Worm (Caenorhabditis elegans) whole organism, L1 larva: ENCODE measurements around the gene pbs-3.

Experiments
- F16B12.6 ChIP-seq: fragments of 150-350 bp; optimal IDR thresholded peaks from 2 replicates; lab custom pipeline; 2014; ENCODE audit warnings: missing biosample characterization, missing genetic modification characterization
- aha-1 ChIP-seq: fragments of 150-350 bp; optimal IDR thresholded peaks from 2 replicates; lab custom pipeline; 2014; ENCODE audit warnings: missing biosample characterization, missing genetic modification characterization
- ama-1 ChIP-seq: fragments of 150-350 bp; optimal IDR thresholded peaks from 2 replicates; lab custom pipeline; 2014
- blmp-1 ChIP-seq: fragments of 150-350 bp; optimal IDR thresholded peaks from 2 replicates; lab custom pipeline; 2014; ENCODE audit warnings: missing biosample characterization, missing genetic modification characterization
- ceh-63 ChIP-seq: fragments of 200-800 bp; sonication (Bioruptor generic); optimal IDR thresholded peaks from 2 replicates; lab custom pipeline; 2018; ENCODE audit warnings: mild to moderate bottlenecking, missing genetic modification characterization, missing compliant biosample characterization
- ceh-90 ChIP-seq: sonication (generic microtip); optimal IDR thresholded peaks from 2 replicates; lab custom pipeline; 2016; ENCODE audit warnings: missing genetic modification characterization, missing compliant biosample characterization
- dpl-1 ChIP-seq, 3 experiments: fragments of 150-350 bp in 2 of 3; sonication (generic microtip) in 1 of 3; optimal IDR thresholded peaks; 2 replicates each; lab custom pipeline; 2014 to 2017; ENCODE audit warnings: missing biosample characterization in 3 of 3, missing genetic modification characterization in 3 of 3, missing genetic modification reagents in 3 of 3
- dsc-1 ChIP-seq: sonication (generic microtip); optimal IDR thresholded peaks from 2 replicates; lab custom pipeline; 2016; ENCODE audit warnings: mild to moderate bottlenecking, missing genetic modification characterization, missing compliant biosample characterization
- efl-1 ChIP-seq, 4 experiments: fragments of 150-350 bp; optimal IDR thresholded peaks in 3 of 4; peaks in 1 of 4; 1 replicate in 1 of 4; 2 replicates in 3 of 4; lab custom pipeline; 2014; ENCODE audit warnings: missing biosample characterization in 2 of 4, missing genetic modification characterization in 2 of 4, missing genetic modification reagents in 2 of 4
- efl-3 ChIP-seq: fragments of 200-800 bp; sonication (Bioruptor generic); optimal IDR thresholded peaks from 2 replicates; lab custom pipeline; 2018; ENCODE audit warnings: mild to moderate bottlenecking, missing genetic modification characterization, missing compliant biosample characterization
- egl-13 ChIP-seq: sonication (generic microtip); optimal IDR thresholded peaks from 2 replicates; lab custom pipeline; 2016; ENCODE audit warnings: missing genotype, missing genetic modification reagents, missing genetic modification characterization, missing compliant biosample characterization
- elt-2 ChIP-seq: sonication (generic microtip); optimal IDR thresholded peaks from 2 replicates; lab custom pipeline; 2016; ENCODE audit warnings: missing genetic modification characterization, mild to moderate bottlenecking, inconsistent platforms, missing compliant biosample characterization, missing genetic modification reagents
- fkh-8 ChIP-seq: sonication (generic microtip); optimal IDR thresholded peaks from 2 replicates; lab custom pipeline; 2016; ENCODE audit warnings: mild to moderate bottlenecking, missing genetic modification characterization, missing compliant biosample characterization
- fos-1 ChIP-seq: fragments of 150-350 bp; optimal IDR thresholded peaks from 2 replicates; lab custom pipeline; 2014; ENCODE audit warnings: missing biosample characterization, missing genetic modification characterization
- hlh-17 ChIP-seq: fragments of 200-800 bp; sonication (Bioruptor generic); optimal IDR thresholded peaks from 2 replicates; lab custom pipeline; 2018; ENCODE audit warnings: missing genetic modification characterization, mild to moderate bottlenecking, missing compliant biosample characterization, moderate library complexity, borderline replicate concordance
- hlh-4 ChIP-seq: sonication (generic microtip); optimal IDR thresholded peaks from 2 replicates; lab custom pipeline; 2016; ENCODE audit warnings: mild to moderate bottlenecking, missing genetic modification characterization, missing compliant biosample characterization
- hpl-2 ChIP-seq: fragments of 150-350 bp; optimal IDR thresholded peaks from 2 replicates; lab custom pipeline; 2014; ENCODE audit warnings: missing biosample characterization, missing genetic modification reagents, missing genetic modification characterization
- jun-1 ChIP-seq: fragments of 150-350 bp; optimal IDR thresholded peaks from 2 replicates; lab custom pipeline; 2014; ENCODE audit warnings: missing biosample characterization, missing genetic modification reagents, missing genetic modification characterization
- lin-14 ChIP-seq: fragments of 200-800 bp; sonication (Bioruptor generic); optimal IDR thresholded peaks from 2 replicates; lab custom pipeline; 2018; ENCODE audit warnings: mild to moderate bottlenecking, missing genetic modification characterization, moderate library complexity, missing compliant biosample characterization
- lin-15B ChIP-seq: fragments of 150-350 bp; sonication (generic microtip); optimal IDR thresholded peaks from 3 replicates; lab custom pipeline; 2014; ENCODE audit warnings: missing biosample characterization, missing genetic modification characterization
- lin-35 ChIP-seq, 2 experiments: fragments of 150-350 bp; optimal IDR thresholded peaks; 2 replicates each; lab custom pipeline; 2014; ENCODE audit warnings: missing biosample characterization in 2 of 2, missing genetic modification characterization in 2 of 2, missing genetic modification reagents in 2 of 2
- lsy-2 ChIP-seq, 2 experiments: fragments of 150-350 bp; optimal IDR thresholded peaks; 2 replicates each; lab custom pipeline; 2014; ENCODE audit warnings: missing biosample characterization in 2 of 2, missing genetic modification characterization in 2 of 2
- mef-2 ChIP-seq: fragments of 150-350 bp; optimal IDR thresholded peaks from 2 replicates; lab custom pipeline; 2014; ENCODE audit warnings: missing biosample characterization, missing genetic modification characterization
- mep-1 ChIP-seq: fragments of 150-350 bp; optimal IDR thresholded peaks from 2 replicates; lab custom pipeline; 2014; ENCODE audit warnings: missing biosample characterization, missing genetic modification characterization
- nhr-19 ChIP-seq: fragments of 200-800 bp; sonication (Bioruptor generic); conservative IDR thresholded peaks from 2 replicates; pipeline ENCODE4 v1.3.6; 2022; ENCODE audit warnings: missing genetic modification characterization, missing compliant biosample characterization
- nhr-237 ChIP-seq: fragments of 150-350 bp; optimal IDR thresholded peaks from 2 replicates; lab custom pipeline; 2014; ENCODE audit warnings: missing biosample characterization, missing genetic modification characterization
- nhr-28 ChIP-seq: fragments of 150-350 bp; optimal IDR thresholded peaks from 2 replicates; lab custom pipeline; 2014; ENCODE audit warnings: missing biosample characterization, missing genetic modification characterization
- nhr-71 ChIP-seq: sonication (generic microtip); optimal IDR thresholded peaks from 2 replicates; lab custom pipeline; 2016; ENCODE audit warnings: mild to moderate bottlenecking, missing genetic modification characterization, moderate library complexity, missing compliant biosample characterization
- nhr-77 ChIP-seq: fragments of 150-350 bp; optimal IDR thresholded peaks from 2 replicates; lab custom pipeline; 2014; ENCODE audit warnings: missing biosample characterization, missing genetic modification characterization
- nhr-84 ChIP-seq: sonication (generic microtip); optimal IDR thresholded peaks from 2 replicates; lab custom pipeline; 2017; ENCODE audit warnings: missing biosample characterization, missing genetic modification characterization
- nhr-85 ChIP-seq: sonication (generic microtip); peaks from one replicate; lab custom pipeline; 2016; ENCODE audit warnings: missing genetic modification characterization, inconsistent platforms, missing compliant biosample characterization
- pag-3 ChIP-seq: sonication (generic microtip); optimal IDR thresholded peaks from 2 replicates; lab custom pipeline; 2017; ENCODE audit warnings: missing genetic modification characterization, mild to moderate bottlenecking, missing compliant biosample characterization, antibody characterized with exemption, borderline replicate concordance; ENCODE audit not compliant: insufficient read depth
- pax-3 ChIP-seq: fragments of 200-800 bp; sonication (Bioruptor generic); optimal IDR thresholded peaks from 2 replicates; lab custom pipeline; 2018; ENCODE audit warnings: mild to moderate bottlenecking, missing genetic modification characterization, moderate library complexity, missing compliant biosample characterization
- rnt-1 ChIP-seq: sonication (generic microtip); optimal IDR thresholded peaks from 2 replicates; lab custom pipeline; 2016; ENCODE audit warnings: mild to moderate bottlenecking, missing genetic modification characterization, moderate library complexity, missing compliant biosample characterization
- snu-23 ChIP-seq: sonication (generic microtip); optimal IDR thresholded peaks from 2 replicates; lab custom pipeline; 2016; ENCODE audit warnings: missing genetic modification characterization, missing compliant biosample characterization
- tbx-2 ChIP-seq: sonication (generic microtip); optimal IDR thresholded peaks from 2 replicates; lab custom pipeline; 2016; ENCODE audit warnings: missing genetic modification characterization, missing compliant biosample characterization
- unc-130 ChIP-seq: fragments of 150-350 bp; optimal IDR thresholded peaks from 2 replicates; lab custom pipeline; 2017; ENCODE audit warnings: missing biosample characterization, missing genetic modification characterization, inconsistent platforms
- unc-62 ChIP-seq: fragments of 150-350 bp; optimal IDR thresholded peaks from 2 replicates; lab custom pipeline; 2014; ENCODE audit warnings: missing biosample characterization, missing genetic modification reagents, missing genetic modification characterization
- unc-86 ChIP-seq: sonication (generic microtip); optimal IDR thresholded peaks from 2 replicates; lab custom pipeline; 2016; ENCODE audit warnings: missing genetic modification characterization, missing compliant biosample characterization
- xbp-1 ChIP-seq: sonication (generic microtip); optimal IDR thresholded peaks from 2 replicates; lab custom pipeline; 2016; ENCODE audit warnings: missing genetic modification characterization, missing compliant biosample characterization
- ztf-11 ChIP-seq, 2 experiments: sonication (generic microtip); optimal IDR thresholded peaks; 2 replicates each; lab custom pipeline; 2016 to 2017; ENCODE audit warnings: missing genetic modification characterization in 2 of 2, missing biosample characterization in 1 of 2, missing compliant biosample characterization in 1 of 2
- ztf-4 ChIP-seq: fragments of 150-350 bp; optimal IDR thresholded peaks from 2 replicates; lab custom pipeline; 2014; ENCODE audit warnings: missing biosample characterization, missing genetic modification characterization

Gene pbs-3

DNA sequence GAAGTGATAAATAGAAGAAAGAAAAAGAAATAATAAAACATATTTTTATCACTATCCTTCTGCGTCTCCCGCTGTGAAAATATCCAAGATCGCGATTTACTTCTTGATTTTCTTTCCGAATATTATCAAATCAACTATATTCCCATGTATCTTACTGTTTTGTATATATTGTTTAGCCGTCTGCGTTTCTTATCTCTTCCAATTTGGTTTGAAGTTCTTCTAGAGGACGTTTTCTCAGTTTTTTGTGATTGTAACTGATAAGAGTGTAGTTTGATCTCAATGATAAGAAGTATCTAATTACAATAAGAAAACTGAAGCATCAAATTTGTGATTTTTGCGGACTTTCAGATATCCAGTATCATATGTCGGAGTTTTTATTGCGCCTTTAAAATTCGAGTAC is 5.5 kb upstream of the pbs-3 start (continued):
- TF ChIP-seq nhr-84 (tag; lab: Kevin White, UChicago) (no peak), pax-3 (tag; lab: Kevin White, UChicago) (no peak), ceh-63 (no peak), hlh-17 (GFP tag; lab: Kevin White, UChicago) (no peak), nhr-19 (GFP tag; lab: Robert Waterston, UW) (no peak), ama-1 (lab: Kevin White, UChicago) (no peak), snu-23 (GFP tag; lab: Kevin White, UChicago) (peak; percentile 9)

DNA sequence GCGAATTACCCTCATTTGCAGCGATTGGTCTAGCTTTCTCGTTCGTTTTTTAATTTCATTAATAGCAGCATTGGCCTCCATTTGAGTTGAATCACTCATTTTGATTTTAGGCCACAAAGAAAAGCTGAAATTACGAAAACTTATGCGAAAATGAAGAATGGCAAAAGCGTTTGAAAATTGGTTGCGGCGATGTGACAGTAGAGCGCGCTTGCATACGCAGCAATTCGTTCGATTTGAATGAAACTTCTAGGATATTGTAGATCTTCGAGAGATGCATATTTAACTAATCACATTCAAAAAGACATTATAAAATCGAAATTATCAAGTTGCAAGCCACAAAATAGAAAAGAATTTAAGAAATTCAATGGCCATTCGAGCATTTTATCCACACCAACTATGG is 4.5 kb upstream of the pbs-3 start, which contains the start of gene ulp-2:
Gene ulp-2, minus strand, starts transcription at position 158 of the 400 bp plus-strand sequence.
- peak; percentile 12 for TF ChIP-seq snu-23 (GFP tag; lab: Kevin White, UChicago)
- TF ChIP-seq elt-2 (tag; lab: Kevin White, UChicago): no peak
- peak; percentile 12 to 46 for TF ChIP-seq lsy-2 (tag; optimal IDR thresholded peaks at IDR 0.05; lab: Kevin White, UChicago)
- no peak for TF ChIP-seq fkh-8 (tag; lab: Kevin White, UChicago)
- TF ChIP-seq blmp-1: peak; percentile 7
- peak; percentile 37 for TF ChIP-seq lin-15B (tag; lab: Kevin White, UChicago)
- TF ChIP-seq rnt-1 (tag; lab: Kevin White, UChicago): peak; percentile 13
- peak; percentile 28 to 71 for TF ChIP-seq lin-35 (GFP tag; optimal IDR thresholded peaks at IDR 0.05; lab: Kevin White, UChicago)
- TF ChIP-seq dpl-1 (GFP tag; optimal IDR thresholded peaks at IDR 0.05; lab: Kevin White, UChicago): peak in 2 of 3 experiments; percentile 46 to 67
- peak; percentile 40 for TF ChIP-seq mep-1 (tag; lab: Kevin White, UChicago)
- TF ChIP-seq pax-3 (tag; lab: Kevin White, UChicago): no peak
- TF ChIP-seq lin-14 (GFP tag; lab: Kevin White, UChicago): peak; percentile 22
- TF ChIP-seq efl-1 (optimal IDR thresholded peaks at IDR 0.05; lab: Kevin White, UChicago): peak; percentile 40 to 51
- peak; percentile 51 to 55 for TF ChIP-seq efl-1 (GFP tag; optimal IDR thresholded peaks at IDR 0.05 in 1 of 2; lab: Kevin White, UChicago)
- TF ChIP-seq nhr-71: no peak
- TF ChIP-seq, all 84 proteins: peak for 10

DNA sequence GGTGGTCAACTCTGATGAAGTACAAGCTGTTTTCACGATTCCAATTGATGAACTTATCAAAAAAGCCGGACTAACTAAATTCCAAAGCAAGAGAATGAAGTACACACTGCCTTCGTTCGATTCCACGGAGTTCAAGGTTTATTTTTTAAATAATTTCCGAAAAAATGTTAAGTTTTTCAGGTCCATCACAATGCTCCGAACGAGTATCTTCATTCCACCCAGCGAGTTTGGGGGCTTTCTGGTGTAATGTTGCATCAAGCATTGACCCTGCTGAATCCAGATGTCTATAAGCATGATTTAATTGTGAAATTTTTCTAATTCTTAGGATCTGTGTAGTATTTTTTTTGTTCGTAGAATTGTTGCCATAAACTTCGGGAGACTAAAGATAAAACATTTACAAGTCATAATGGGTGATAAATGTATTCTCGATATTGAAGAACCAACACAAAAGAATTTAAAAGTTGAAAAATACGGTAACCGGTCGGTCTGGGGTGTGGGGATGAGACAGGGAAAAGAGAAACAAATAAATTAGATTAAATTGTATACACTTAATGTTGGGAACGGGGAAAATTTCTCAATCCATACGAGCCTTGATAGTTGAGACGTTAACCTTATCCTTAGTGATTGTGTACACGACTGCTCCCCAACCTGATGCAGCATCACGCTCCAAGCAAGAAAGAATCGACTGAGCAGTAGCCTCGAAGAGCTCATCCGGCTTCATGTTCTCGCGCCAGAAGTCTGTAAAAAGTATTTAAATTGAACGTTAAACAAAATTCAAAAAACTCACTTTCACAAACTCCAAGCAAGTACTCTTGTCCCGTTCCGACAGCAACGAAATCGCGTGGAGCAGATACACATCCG is 898 bp downstream of the pbs-3 start:
- TF ChIP-seq jun-1 (no peak), nhr-85 (tag; lab: Kevin White, UChicago) (peak; percentile 59), efl-3 (GFP tag; lab: Kevin White, UChicago) (no peak), tbx-2 (tag; lab: Kevin White, UChicago) (no peak), dsc-1 (tag; lab: Kevin White, UChicago) (peak; percentile 32)

DNA sequence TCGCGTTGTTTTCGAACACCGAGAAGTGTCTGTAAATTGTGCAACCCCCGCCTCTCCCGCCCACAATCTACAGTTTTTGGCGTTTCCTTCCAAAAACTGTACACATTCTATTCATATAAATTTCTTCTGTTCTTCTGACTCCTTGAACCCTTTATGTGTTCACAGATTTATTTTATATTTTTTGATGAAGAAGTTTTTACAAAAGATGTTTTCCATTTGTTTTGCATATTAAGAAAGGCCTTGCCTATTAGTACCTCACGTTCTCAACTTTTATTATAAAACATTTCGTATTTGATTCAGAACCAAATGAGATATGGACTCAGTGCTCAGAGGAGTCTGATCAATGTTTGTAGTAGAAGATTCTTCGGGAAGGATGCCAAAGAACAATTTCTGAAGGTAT is 1.9 kb downstream of the pbs-3 start, which contains the start of gene ndx-3:
Gene ndx-3, plus strand, starts transcription at position 301 of the 400 bp plus-strand sequence.
- TF ChIP-seq egl-13 (tag; lab: Kevin White, UChicago) (no peak), aha-1 (tag; lab: Kevin White, UChicago) (no peak), unc-86 (no peak), lin-14 (GFP tag; lab: Kevin White, UChicago) (no peak), unc-130 (tag; lab: Kevin White, UChicago) (no peak), mef-2 (no peak), ztf-4 (tag; lab: Kevin White, UChicago) (no peak), nhr-84 (tag; lab: Kevin White, UChicago) (no peak)
- TF ChIP-seq, all 84 proteins: peak for 0

DNA sequence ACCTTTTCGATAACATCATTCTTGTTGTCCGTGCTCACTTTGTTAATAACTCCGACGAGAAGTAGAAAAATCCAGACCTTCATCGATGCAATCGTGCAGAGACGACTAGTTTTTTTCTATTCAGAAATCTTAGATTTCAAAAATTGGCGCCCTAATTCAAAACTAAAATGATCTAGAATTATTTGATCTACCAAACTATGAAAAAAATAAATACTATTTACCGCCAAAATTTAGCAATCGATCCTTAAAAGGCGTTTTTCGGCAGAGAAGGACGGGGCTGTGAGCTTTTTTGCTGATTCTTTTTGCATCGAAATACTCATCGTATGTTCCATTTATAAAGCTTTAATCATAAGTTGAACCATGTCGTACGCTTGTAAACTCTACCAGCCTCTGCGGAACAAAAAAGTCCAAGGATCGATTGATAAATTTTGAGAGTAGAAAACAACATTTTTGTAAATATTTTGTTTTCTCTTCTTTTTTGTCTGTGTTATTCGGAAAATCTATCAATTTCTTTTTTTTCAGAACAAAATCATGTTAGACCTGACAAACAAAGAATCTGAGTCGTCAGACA is 5.8 kb downstream of the pbs-3 start, which contains the start of the genes try-1 and zyg-12:
Gene try-1, minus strand, starts transcription at position 148 of the 571 bp plus-strand sequence.
Gene zyg-12, plus strand, starts transcription at position 521 of the 571 bp plus-strand sequence.
- TF ChIP-seq hlh-4 (no peak), nhr-28 (no peak), ztf-4 (tag; lab: Kevin White, UChicago) (no peak), F16B12.6 (tag; lab: Kevin White, UChicago) (no peak), hpl-2 (GFP tag; lab: Kevin White, UChicago) (no peak), nhr-237 (tag; lab: Kevin White, UChicago) (no peak), nhr-77 (tag; lab: Kevin White, UChicago) (no peak), unc-62 (no peak), pag-3 (no peak), ceh-90 (tag; lab: Kevin White, UChicago) (no peak), fos-1 (tag; lab: Kevin White, UChicago) (no peak), xbp-1 (tag; lab: Kevin White, UChicago) (no peak), ama-1 (lab: Kevin White, UChicago) (no peak), ztf-11 (tag; optimal IDR thresholded peaks at IDR 0.05; lab: Kevin White, UChicago) (no peak), mef-2 (no peak), aha-1 (tag; lab: Kevin White, UChicago) (no peak)
